Fruit fly (Drosophila melanogaster): ENCODE results near the gene PIG-K.

Gene PIG-K

dm6 chrX:1984175-1984973 is 24.8 kb downstream of the PIG-K start:
- TF ChIP-seq CG17801 (GFP tag; optimal IDR thresholded peaks at IDR 0.05; ENCODE audit: partially characterized antibody): no peak

- no peak for TF ChIP-seq CG17801 (GFP tag; optimal IDR thresholded peaks at IDR 0.05; ENCODE audit: partially characterized antibody)
Observed at dm6 chrX:1981723-1982122, 27.4 kb downstream of the PIG-K start.

dm6 chrX:1979673-1980072 is 29.5 kb downstream of the PIG-K start:
- TF ChIP-seq CG17801 (GFP tag; optimal IDR thresholded peaks at IDR 0.05; ENCODE audit: partially characterized antibody): no peak

- no peak for TF ChIP-seq CG17801 (GFP tag; optimal IDR thresholded peaks at IDR 0.05; ENCODE audit: partially characterized antibody)
Observed at dm6 chrX:1979031-1979430, 30.1 kb downstream of the PIG-K start.

dm6 chrX:1975879-1976601 is 33.1 kb downstream of the PIG-K start:
- peak; percentile 42 for TF ChIP-seq CG17801 (GFP tag; optimal IDR thresholded peaks at IDR 0.05; ENCODE audit: partially characterized antibody)

- no peak for TF ChIP-seq CG17801 (GFP tag; optimal IDR thresholded peaks at IDR 0.05; ENCODE audit: partially characterized antibody)
Observed at dm6 chrX:1972150-1972549, 37.0 kb downstream of the PIG-K start.

dm6 chrX:1970575-1971325 is 38.4 kb downstream of the PIG-K start:
- TF ChIP-seq CG17801 (GFP tag; optimal IDR thresholded peaks at IDR 0.05; ENCODE audit: partially characterized antibody): no peak

dm6 chrX:1969775-1970574 is 39.2 kb downstream of the PIG-K start:
- no peak for TF ChIP-seq CG17801 (GFP tag; optimal IDR thresholded peaks at IDR 0.05; ENCODE audit: partially characterized antibody)

dm6 chrX:1968581-1969258 is 40.4 kb downstream of the PIG-K start:
- TF ChIP-seq CG17801 (GFP tag; optimal IDR thresholded peaks at IDR 0.05; ENCODE audit: partially characterized antibody): peak; percentile 40

dm6 chrX:1968152-1968551 is 41.0 kb downstream of the PIG-K start:
- no peak for TF ChIP-seq CG17801 (GFP tag; optimal IDR thresholded peaks at IDR 0.05; ENCODE audit: partially characterized antibody)

- no peak for TF ChIP-seq CG17801 (GFP tag; optimal IDR thresholded peaks at IDR 0.05; ENCODE audit: partially characterized antibody)
Observed at dm6 chrX:1966779-1967520, 42.2 kb downstream of the PIG-K start.

dm6 chrX:1965979-1966778 is 43.0 kb downstream of the PIG-K start:
- TF ChIP-seq CG17801 (GFP tag; optimal IDR thresholded peaks at IDR 0.05; ENCODE audit: partially characterized antibody): peak; percentile 57

dm6 chrX:1965512-1965911 is 43.7 kb downstream of the PIG-K start:
- TF ChIP-seq CG17801 (GFP tag; optimal IDR thresholded peaks at IDR 0.05; ENCODE audit: partially characterized antibody): no peak

All from ovary, adult (tissue).